Fruit fly (Drosophila melanogaster) whole organism, embryonic: ENCODE measurements around the gene CAH6.

Experiments used
- CG11695 ChIP-seq: fragments of 200-800 bp; sonication (Bioruptor generic); IDR thresholded peaks from 3 replicates; pipeline ENCODE4 v1.3.6; 2022; ENCODE audit warnings: missing biosample characterization, missing genetic modification characterization
- CG8944 ChIP-seq: fragments of 200-800 bp; sonication (Bioruptor generic); optimal IDR thresholded peaks from 3 replicates; lab custom pipeline; 2016; ENCODE audit warnings: missing biosample characterization, missing genetic modification characterization
- Nf-YB ChIP-seq: fragments of 200-800 bp; sonication (Bioruptor generic); optimal IDR thresholded peaks from 3 replicates; lab custom pipeline; 2019; ENCODE audit warnings: missing biosample characterization, mild to moderate bottlenecking, missing genetic modification characterization, moderate library complexity
- Oaz ChIP-seq: fragments of 200-800 bp; sonication (Bioruptor generic); IDR thresholded peaks from 2 replicates; pipeline ENCODE4 v1.3.6; 2022; ENCODE audit warnings: missing biosample characterization, missing genetic modification characterization
- Ssrp ChIP-seq: fragments of 200-800 bp; sonication (Bioruptor generic); optimal IDR thresholded peaks from 2 replicates; lab custom pipeline; 2018; ENCODE audit warnings: missing biosample characterization, mild to moderate bottlenecking, missing genetic modification characterization, moderate library complexity
- pho ChIP-seq: fragments of 200-800 bp; sonication (Bioruptor generic); optimal IDR thresholded peaks from 2 replicates; lab custom pipeline; 2016; ENCODE audit warnings: missing biosample characterization, missing genetic modification characterization

- TF ChIP-seq CG8944 (GFP tag; lab: Kevin White, UChicago) (no peak), Oaz (GFP tag; lab: Robert Waterston, UW) (no peak), Ssrp (tag; lab: Kevin White, UChicago) (no peak), CG11695 (GFP tag; lab: Robert Waterston, UW) (no peak), Nf-YB (GFP tag; lab: Kevin White, UChicago) (no peak), pho (no peak)
Observed at dm6 chr3R:31259947-31260346, 2.5 kb downstream of the CAH6 start, which contains the start of gene CAH16.
